Worm (Caenorhabditis elegans) whole organism, L1 larva: ENCODE results near the gene EGAP1.5.

Source experiments
- aha-1 ChIP-seq: fragments of 150-350 bp; optimal IDR thresholded peaks from 2 replicates; lab custom pipeline; 2014; ENCODE audit warnings: missing biosample characterization, missing genetic modification characterization
- lin-39 ChIP-seq: fragments of 150-350 bp; optimal IDR thresholded peaks from 2 replicates; lab custom pipeline; 2014; ENCODE audit warnings: missing biosample characterization, missing genetic modification reagents, missing genetic modification characterization
- sox-4 ChIP-seq: sonication (generic microtip); optimal IDR thresholded peaks from 2 replicates; lab custom pipeline; 2016; ENCODE audit warnings: missing genetic modification characterization, missing compliant biosample characterization
- unc-86 ChIP-seq: sonication (generic microtip); optimal IDR thresholded peaks from 2 replicates; lab custom pipeline; 2016; ENCODE audit warnings: missing genetic modification characterization, missing compliant biosample characterization

ce11 chrIII:5964058-5964632 is 32.6 kb downstream of the EGAP1.5 start:
- TF ChIP-seq aha-1 (tag; lab: Kevin White, UChicago) (no peak), unc-86 (tag; lab: Kevin White, UChicago) (no peak), sox-4 (tag; lab: Kevin White, UChicago) (no peak), lin-39 (tag; lab: Kevin White, UChicago) (no peak)
